Worm (Caenorhabditis elegans) whole organism, L1 larva: ENCODE data around the gene C03C10.7.

Experiments
- C04F5.9 ChIP-seq: sonication (generic microtip); optimal IDR thresholded peaks from 2 replicates; lab custom pipeline; 2016; ENCODE audit warnings: missing genetic modification characterization, missing compliant biosample characterization
- C16A3.4 ChIP-seq: fragments of 150-350 bp; optimal IDR thresholded peaks from 2 replicates; lab custom pipeline; 2014; ENCODE audit warnings: missing biosample characterization, missing genetic modification characterization
- Y116A8C.19 ChIP-seq: sonication (generic microtip); optimal IDR thresholded peaks from 2 replicates; lab custom pipeline; 2016; ENCODE audit warnings: missing compliant biosample characterization, missing genetic modification characterization, borderline replicate concordance
- alr-1 ChIP-seq: fragments of 200-800 bp; sonication (Bioruptor generic); optimal IDR thresholded peaks from 2 replicates; lab custom pipeline; 2018; ENCODE audit warnings: borderline replicate concordance, mild to moderate bottlenecking, missing genetic modification characterization, missing compliant biosample characterization
- ama-1 ChIP-seq: fragments of 150-350 bp; optimal IDR thresholded peaks from 2 replicates; lab custom pipeline; 2014
- ceh-82 ChIP-seq, 3 experiments: fragments of 150-350 bp in 1 of 3; sonication (generic microtip) in 2 of 3; optimal IDR thresholded peaks; 2 replicates each; lab custom pipeline; 2014 to 2017; ENCODE audit warnings: missing biosample characterization in 3 of 3, missing genetic modification characterization in 3 of 3
- ces-1 ChIP-seq: fragments of 150-350 bp; optimal IDR thresholded peaks from 2 replicates; lab custom pipeline; 2014; ENCODE audit warnings: missing biosample characterization, missing genetic modification reagents, missing genetic modification characterization
- dsc-1 ChIP-seq: sonication (generic microtip); optimal IDR thresholded peaks from 2 replicates; lab custom pipeline; 2016; ENCODE audit warnings: mild to moderate bottlenecking, missing genetic modification characterization, missing compliant biosample characterization
- efl-1 ChIP-seq, 4 experiments: fragments of 150-350 bp; optimal IDR thresholded peaks in 3 of 4; peaks in 1 of 4; 1 replicate in 1 of 4; 2 replicates in 3 of 4; lab custom pipeline; 2014; ENCODE audit warnings: missing biosample characterization in 2 of 4, missing genetic modification characterization in 2 of 4, missing genetic modification reagents in 2 of 4
- egl-13 ChIP-seq: sonication (generic microtip); optimal IDR thresholded peaks from 2 replicates; lab custom pipeline; 2016; ENCODE audit warnings: missing genotype, missing genetic modification reagents, missing genetic modification characterization, missing compliant biosample characterization
- egl-27 ChIP-seq, 2 experiments: fragments of 150-350 bp in 1 of 2; sonication (generic microtip); optimal IDR thresholded peaks; 3 replicates each; lab custom pipeline; 2017 to 2018; ENCODE audit warnings: missing biosample characterization in 2 of 2, missing genetic modification characterization in 2 of 2, missing genetic modification reagents in 2 of 2
- elt-2 ChIP-seq: sonication (generic microtip); optimal IDR thresholded peaks from 2 replicates; lab custom pipeline; 2016; ENCODE audit warnings: missing genetic modification characterization, mild to moderate bottlenecking, inconsistent platforms, missing compliant biosample characterization, missing genetic modification reagents
- elt-3 ChIP-seq, 6 experiments: fragments of 150-350 bp in 1 of 6; sonication (generic microtip); optimal IDR thresholded peaks; 2 replicates each; lab custom pipeline; 2017 to 2018; ENCODE audit warnings: missing biosample characterization in 6 of 6, missing genetic modification characterization in 6 of 6, inconsistent platforms in 1 of 6
- fkh-10 ChIP-seq: sonication (generic microtip); optimal IDR thresholded peaks from 2 replicates; lab custom pipeline; 2017; ENCODE audit warnings: missing biosample characterization, missing genetic modification reagents, missing genetic modification characterization
- fkh-8 ChIP-seq: sonication (generic microtip); optimal IDR thresholded peaks from 2 replicates; lab custom pipeline; 2016; ENCODE audit warnings: mild to moderate bottlenecking, missing genetic modification characterization, missing compliant biosample characterization
- fos-1 ChIP-seq: fragments of 150-350 bp; optimal IDR thresholded peaks from 2 replicates; lab custom pipeline; 2014; ENCODE audit warnings: missing biosample characterization, missing genetic modification characterization
- grh-1 ChIP-seq: fragments of 200-800 bp; sonication (Bioruptor generic); IDR thresholded peaks from 2 replicates; pipeline ENCODE4 v1.3.6; 2022; ENCODE audit warnings: missing genetic modification reagents, missing genetic modification characterization, missing compliant biosample characterization
- hlh-17 ChIP-seq: fragments of 200-800 bp; sonication (Bioruptor generic); optimal IDR thresholded peaks from 2 replicates; lab custom pipeline; 2018; ENCODE audit warnings: missing genetic modification characterization, mild to moderate bottlenecking, missing compliant biosample characterization, moderate library complexity, borderline replicate concordance
- irx-1 ChIP-seq: sonication (generic microtip); optimal IDR thresholded peaks from 2 replicates; lab custom pipeline; 2016; ENCODE audit warnings: missing genetic modification characterization, missing compliant biosample characterization
- isw-1 ChIP-seq: fragments of 200-800 bp; sonication (Bioruptor generic); IDR thresholded peaks from 2 replicates; pipeline ENCODE4 v1.3.6; 2022; ENCODE audit warnings: missing genetic modification characterization, missing compliant biosample characterization
- jun-1 ChIP-seq: fragments of 150-350 bp; optimal IDR thresholded peaks from 2 replicates; lab custom pipeline; 2014; ENCODE audit warnings: missing biosample characterization, missing genetic modification reagents, missing genetic modification characterization
- lin-13 ChIP-seq: fragments of 150-350 bp; optimal IDR thresholded peaks from 2 replicates; lab custom pipeline; 2014; ENCODE audit warnings: missing biosample characterization, missing genetic modification reagents, missing genetic modification characterization
- lin-14 ChIP-seq: fragments of 200-800 bp; sonication (Bioruptor generic); optimal IDR thresholded peaks from 2 replicates; lab custom pipeline; 2018; ENCODE audit warnings: mild to moderate bottlenecking, missing genetic modification characterization, moderate library complexity, missing compliant biosample characterization
- lin-15B ChIP-seq: fragments of 150-350 bp; sonication (generic microtip); optimal IDR thresholded peaks from 3 replicates; lab custom pipeline; 2014; ENCODE audit warnings: missing biosample characterization, missing genetic modification characterization
- lin-39 ChIP-seq: fragments of 150-350 bp; optimal IDR thresholded peaks from 2 replicates; lab custom pipeline; 2014; ENCODE audit warnings: missing biosample characterization, missing genetic modification reagents, missing genetic modification characterization
- mdl-1 ChIP-seq, 2 experiments: fragments of 150-350 bp; optimal IDR thresholded peaks; 2 replicates each; lab custom pipeline; 2014 to 2017; ENCODE audit warnings: missing biosample characterization in 2 of 2, missing genetic modification characterization in 2 of 2, inconsistent platforms in 1 of 2
- mef-2 ChIP-seq: fragments of 150-350 bp; optimal IDR thresholded peaks from 2 replicates; lab custom pipeline; 2014; ENCODE audit warnings: missing biosample characterization, missing genetic modification characterization
- nhr-12 ChIP-seq: sonication (generic microtip); optimal IDR thresholded peaks from 2 replicates; lab custom pipeline; 2017; ENCODE audit warnings: missing biosample characterization, missing genetic modification characterization
- nhr-19 ChIP-seq: fragments of 200-800 bp; sonication (Bioruptor generic); conservative IDR thresholded peaks from 2 replicates; pipeline ENCODE4 v1.3.6; 2022; ENCODE audit warnings: missing genetic modification characterization, missing compliant biosample characterization
- nhr-47 ChIP-seq: sonication (generic microtip); optimal IDR thresholded peaks from 2 replicates; lab custom pipeline; 2016; ENCODE audit warnings: mild to moderate bottlenecking, missing genetic modification characterization, moderate library complexity, missing compliant biosample characterization
- nhr-71 ChIP-seq: sonication (generic microtip); optimal IDR thresholded peaks from 2 replicates; lab custom pipeline; 2016; ENCODE audit warnings: mild to moderate bottlenecking, missing genetic modification characterization, moderate library complexity, missing compliant biosample characterization
- nhr-76 ChIP-seq: sonication (generic microtip); optimal IDR thresholded peaks from 2 replicates; lab custom pipeline; 2017; ENCODE audit warnings: missing biosample characterization, missing genetic modification characterization
- nhr-77 ChIP-seq: fragments of 150-350 bp; optimal IDR thresholded peaks from 2 replicates; lab custom pipeline; 2014; ENCODE audit warnings: missing biosample characterization, missing genetic modification characterization
- pax-3 ChIP-seq: fragments of 200-800 bp; sonication (Bioruptor generic); optimal IDR thresholded peaks from 2 replicates; lab custom pipeline; 2018; ENCODE audit warnings: mild to moderate bottlenecking, missing genetic modification characterization, moderate library complexity, missing compliant biosample characterization
- pqm-1 ChIP-seq: sonication (generic microtip); optimal IDR thresholded peaks from 3 replicates; lab custom pipeline; 2017; ENCODE audit warnings: missing biosample characterization, missing genetic modification characterization
- rnt-1 ChIP-seq: sonication (generic microtip); optimal IDR thresholded peaks from 2 replicates; lab custom pipeline; 2016; ENCODE audit warnings: mild to moderate bottlenecking, missing genetic modification characterization, moderate library complexity, missing compliant biosample characterization
- skn-1 ChIP-seq: fragments of 150-350 bp; optimal IDR thresholded peaks from 2 replicates; lab custom pipeline; 2014; ENCODE audit warnings: missing biosample characterization, missing genetic modification characterization
- snu-23 ChIP-seq: sonication (generic microtip); optimal IDR thresholded peaks from 2 replicates; lab custom pipeline; 2016; ENCODE audit warnings: missing genetic modification characterization, missing compliant biosample characterization
- sox-4 ChIP-seq: sonication (generic microtip); optimal IDR thresholded peaks from 2 replicates; lab custom pipeline; 2016; ENCODE audit warnings: missing genetic modification characterization, missing compliant biosample characterization
- sptf-1 ChIP-seq: fragments of 150-350 bp; optimal IDR thresholded peaks from 2 replicates; lab custom pipeline; 2014; ENCODE audit warnings: missing biosample characterization, missing genetic modification characterization
- sup-37 ChIP-seq: fragments of 200-800 bp; sonication (Bioruptor generic); optimal IDR thresholded peaks from 2 replicates; lab custom pipeline; 2018; ENCODE audit warnings: mild to moderate bottlenecking, missing genetic modification characterization, missing compliant biosample characterization
- tbx-2 ChIP-seq: sonication (generic microtip); optimal IDR thresholded peaks from 2 replicates; lab custom pipeline; 2016; ENCODE audit warnings: missing genetic modification characterization, missing compliant biosample characterization
- unc-130 ChIP-seq: fragments of 150-350 bp; optimal IDR thresholded peaks from 2 replicates; lab custom pipeline; 2017; ENCODE audit warnings: missing biosample characterization, missing genetic modification characterization, inconsistent platforms
- unc-86 ChIP-seq: sonication (generic microtip); optimal IDR thresholded peaks from 2 replicates; lab custom pipeline; 2016; ENCODE audit warnings: missing genetic modification characterization, missing compliant biosample characterization
- vab-15 ChIP-seq: sonication (generic microtip); optimal IDR thresholded peaks from 2 replicates; lab custom pipeline; 2017; ENCODE audit warnings: missing genotype, mild to moderate bottlenecking, missing genetic modification characterization, missing compliant biosample characterization
- xbp-1 ChIP-seq: sonication (generic microtip); optimal IDR thresholded peaks from 2 replicates; lab custom pipeline; 2016; ENCODE audit warnings: missing genetic modification characterization, missing compliant biosample characterization
- ztf-11 ChIP-seq, 2 experiments: sonication (generic microtip); optimal IDR thresholded peaks; 2 replicates each; lab custom pipeline; 2016 to 2017; ENCODE audit warnings: missing genetic modification characterization in 2 of 2, missing biosample characterization in 1 of 2, missing compliant biosample characterization in 1 of 2

Gene C03C10.7

DNA sequence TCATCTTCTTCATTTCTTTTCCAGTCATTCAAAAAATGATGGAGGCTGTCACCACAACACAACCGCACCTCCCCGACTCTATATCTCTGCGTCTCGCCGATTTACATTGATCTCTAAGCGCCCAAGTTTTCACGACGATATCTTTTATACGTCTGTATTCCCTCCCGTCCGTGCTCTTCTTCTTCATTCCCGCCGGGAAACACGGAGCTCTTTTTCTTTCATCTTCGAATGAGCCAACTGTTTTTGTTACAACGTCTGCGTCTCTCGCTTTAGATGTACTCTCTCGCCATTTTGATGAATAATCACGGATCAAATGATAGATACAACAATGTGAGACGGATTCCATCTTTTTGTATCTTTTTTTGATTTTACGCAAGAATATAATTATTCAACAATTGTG is 17.7 kb downstream of the C03C10.7 start (continued):
- TF ChIP-seq xbp-1 (tag; lab: Kevin White, UChicago) (peak; percentile 34), rnt-1 (peak; percentile 81), nhr-19 (GFP tag; lab: Robert Waterston, UW) (peak; percentile 59), elt-3 (tag; optimal IDR thresholded peaks at IDR 0.05; lab: Kevin White, UChicago) (no peak), unc-130 (tag; lab: Kevin White, UChicago) (peak; percentile 32), pqm-1 (no peak), lin-15B (tag; lab: Kevin White, UChicago) (no peak), nhr-76 (no peak), ztf-11 (tag; optimal IDR thresholded peaks at IDR 0.05; lab: Kevin White, UChicago) (no peak), vab-15 (tag; lab: Kevin White, UChicago) (no peak), fkh-8 (tag; lab: Kevin White, UChicago) (no peak), lin-14 (peak; percentile 69), ama-1 (no peak), irx-1 (no peak), sptf-1 (tag; lab: Kevin White, UChicago) (no peak), sox-4 (no peak), ceh-82 (tag; optimal IDR thresholded peaks at IDR 0.05; lab: Kevin White, UChicago) (no peak), dsc-1 (tag; lab: Kevin White, UChicago) (no peak), snu-23 (peak; percentile 46), jun-1 (tag; lab: Kevin White, UChicago) (no peak), hlh-17 (GFP tag; lab: Kevin White, UChicago) (no peak), ces-1 (GFP tag; lab: Kevin White, UChicago) (no peak), lin-13 (GFP tag; lab: Kevin White, UChicago) (no peak), elt-2 (no peak), Y116A8C.19 (tag; lab: Kevin White, UChicago) (no peak), isw-1 (no peak), C16A3.4 (tag; lab: Kevin White, UChicago) (no peak), unc-86 (no peak), nhr-77 (no peak), egl-13 (tag; lab: Kevin White, UChicago) (no peak), C04F5.9 (tag; lab: Kevin White, UChicago) (no peak), tbx-2 (tag; lab: Kevin White, UChicago) (peak; percentile 27), pax-3 (tag; lab: Kevin White, UChicago) (no peak), fos-1 (tag; lab: Kevin White, UChicago) (no peak), egl-27 (tag; optimal IDR thresholded peaks at IDR 0.05; lab: Kevin White, UChicago) (no peak), mef-2 (tag; lab: Kevin White, UChicago) (no peak), fkh-10 (GFP tag; lab: Kevin White, UChicago) (no peak), efl-1 (optimal IDR thresholded peaks at IDR 0.05; lab: Kevin White, UChicago) (peak in 1 of 2 experiments; percentile 34), efl-1 (GFP tag; optimal IDR thresholded peaks at IDR 0.05 in 1 of 2; lab: Kevin White, UChicago) (peak in 1 of 2 experiments; percentile 90), nhr-47 (tag; lab: Kevin White, UChicago) (peak; percentile 10), lin-39 (tag; lab: Kevin White, UChicago) (peak; percentile 0), mdl-1 (tag; optimal IDR thresholded peaks at IDR 0.05; lab: Kevin White, UChicago) (no peak), sup-37 (GFP tag; lab: Kevin White, UChicago) (peak; percentile 21), skn-1 (no peak)

DNA sequence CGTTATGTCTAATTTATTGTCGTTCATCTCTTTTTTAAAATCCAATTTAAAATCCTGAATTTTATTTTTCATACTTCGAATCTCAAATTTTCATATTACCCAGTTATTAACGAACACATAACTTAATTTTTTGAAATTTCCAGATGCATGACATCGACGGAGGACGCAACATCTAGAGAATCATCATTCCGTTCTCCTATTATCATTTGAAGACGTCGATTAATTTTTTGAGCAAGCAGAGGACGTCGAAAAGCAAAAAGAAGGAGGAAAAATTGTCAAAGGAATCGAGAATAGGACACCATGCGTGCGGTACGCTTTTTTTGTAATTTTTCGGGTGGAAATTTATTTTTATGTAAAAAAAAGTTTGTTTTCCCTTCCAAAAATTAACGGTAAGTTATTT is 19.2 kb downstream of the C03C10.7 start, which contains the start of gene unc-103:
TSS of gene unc-103 (plus strand) at position 301 of the 400 bp plus-strand sequence.
- TF ChIP-seq grh-1 (GFP tag; lab: Robert Waterston, UW) (no peak), nhr-19 (GFP tag; lab: Robert Waterston, UW) (no peak), alr-1 (tag; lab: Kevin White, UChicago) (no peak), dsc-1 (tag; lab: Kevin White, UChicago) (no peak), efl-1 (optimal IDR thresholded peaks at IDR 0.05; lab: Kevin White, UChicago) (no peak), efl-1 (GFP tag; optimal IDR thresholded peaks at IDR 0.05 in 1 of 2; lab: Kevin White, UChicago) (peak in 1 of 2 experiments; percentile 9), nhr-12 (tag; lab: Kevin White, UChicago) (no peak), sup-37 (GFP tag; lab: Kevin White, UChicago) (no peak), nhr-71 (tag; lab: Kevin White, UChicago) (no peak)
- TF ChIP-seq, all 84 proteins: peak for 1
